Fruit fly (Drosophila melanogaster): Measurements from ENCODE around the gene Krn.
A peak's percentile ranks its signal among the peaks of the same experiment; 100 is the strongest.

The Krn gene

dm6 chr3L:17655837-17656308 is 1.8 kb upstream of the Krn start (continued):
- no peak for TF ChIP-seq ERR (GFP tag; optimal IDR thresholded peaks at IDR 0.05)
- no peak for TF ChIP-seq aop (GFP tag; IDR thresholded peaks at IDR 0.05)
- no peak for TF ChIP-seq CG12391 (tag; optimal IDR thresholded peaks at IDR 0.05)
- no peak for TF ChIP-seq CG3065 (GFP tag; optimal IDR thresholded peaks at IDR 0.05)
- peak; percentile 17 for TF ChIP-seq CG4707 (GFP tag; optimal IDR thresholded peaks at IDR 0.05)
- TF ChIP-seq fd64A (GFP tag; optimal IDR thresholded peaks at IDR 0.05) = peak; percentile 76
- TF ChIP-seq CG5245 (GFP tag; optimal IDR thresholded peaks at IDR 0.05) = no peak
- no peak for TF ChIP-seq CG11723 (GFP tag; optimal IDR thresholded peaks at IDR 0.05)
- peak; percentile 43; the same call in 1 of the 2 replicates for TF ChIP-seq CG31224 (GFP tag; IDR thresholded peaks at IDR 0.05)
- TF ChIP-seq Gsc (GFP tag; IDR thresholded peaks at IDR 0.05) = no peak
- TF ChIP-seq CG4854 (GFP tag; optimal IDR thresholded peaks at IDR 0.05) = no peak
- no peak for TF ChIP-seq disco-r (GFP tag; optimal IDR thresholded peaks at IDR 0.05)
- peak; percentile 55 for TF ChIP-seq CG6854 (GFP tag; optimal IDR thresholded peaks at IDR 0.05)
- TF ChIP-seq row (GFP tag; IDR thresholded peaks at IDR 0.05) = 0 out of 3 replicates have a peak, but pooled peaks have one; percentile 19
- TF ChIP-seq ewg (GFP tag; optimal IDR thresholded peaks at IDR 0.05) = peak; percentile 28
- TF ChIP-seq Xbp1 (GFP tag; optimal IDR thresholded peaks at IDR 0.05) = no peak
- no peak for TF ChIP-seq CG17829 (tag; optimal IDR thresholded peaks at IDR 0.05)
- TF ChIP-seq Trl (optimal IDR thresholded peaks at IDR 0.05) = no peak
- TF ChIP-seq Trl (GFP tag; optimal IDR thresholded peaks at IDR 0.05) = no peak
- peak; percentile 23 for TF ChIP-seq kah (GFP tag; optimal IDR thresholded peaks at IDR 0.05)
- no peak for TF ChIP-seq Poxn (GFP tag; IDR thresholded peaks at IDR 0.05)
- TF ChIP-seq D (optimal IDR thresholded peaks at IDR 0.05) = no peak
- TF ChIP-seq D (GFP tag; optimal IDR thresholded peaks at IDR 0.05) = peak; percentile 8
- no peak for TF ChIP-seq slp2 (GFP tag; optimal IDR thresholded peaks at IDR 0.05)
- TF ChIP-seq Sin3A (optimal IDR thresholded peaks at IDR 0.05) = no peak
- no peak for TF ChIP-seq en (GFP tag; optimal IDR thresholded peaks at IDR 0.05)
- TF ChIP-seq fd96Cb (tag; optimal IDR thresholded peaks at IDR 0.05) = peak; percentile 9
- no peak for TF ChIP-seq salm (tag; optimal IDR thresholded peaks at IDR 0.05)
- no peak for TF ChIP-seq CG7271 (tag; optimal IDR thresholded peaks at IDR 0.05)
- peak; percentile 9 for TF ChIP-seq pzg (GFP tag; optimal IDR thresholded peaks at IDR 0.05)
- no peak for TF ChIP-seq CG32767 (GFP tag; IDR thresholded peaks at IDR 0.05)
- no peak for TF ChIP-seq CG7372 (GFP tag; IDR thresholded peaks at IDR 0.05)
- TF ChIP-seq Fer2 (tag; optimal IDR thresholded peaks at IDR 0.05) = no peak
- no peak for TF ChIP-seq lmd (GFP tag; IDR thresholded peaks at IDR 0.05)
- TF ChIP-seq Awh (GFP tag; IDR thresholded peaks at IDR 0.05) = no peak
- TF ChIP-seq CG1233 (GFP tag; optimal IDR thresholded peaks at IDR 0.05) = no peak
- TF ChIP-seq Lim3 (GFP tag; IDR thresholded peaks at IDR 0.05) = no peak
- peak in 1 of 2 experiments; percentile 20 for TF ChIP-seq bsh (GFP tag; optimal IDR thresholded peaks at IDR 0.05)
- peak; percentile 66 for TF ChIP-seq CTCF (GFP tag; optimal IDR thresholded peaks at IDR 0.05)
- TF ChIP-seq NK7.1 (GFP tag; optimal IDR thresholded peaks at IDR 0.05) = no peak
- peak; percentile 55 for TF ChIP-seq Dp (GFP tag; optimal IDR thresholded peaks at IDR 0.05)
- TF ChIP-seq da (GFP tag; optimal IDR thresholded peaks at IDR 0.05) = no peak
- no peak for TF ChIP-seq fru (optimal IDR thresholded peaks at IDR 0.05)
- peak; percentile 39 for TF ChIP-seq CG12769 (tag; optimal IDR thresholded peaks at IDR 0.05)
- TF ChIP-seq dmrt11E (tag; optimal IDR thresholded peaks at IDR 0.05) = no peak
- no peak; the same call in 1 of the 2 replicates for TF ChIP-seq CG4730 (GFP tag; IDR thresholded peaks at IDR 0.05)
- peak; percentile 35; the same call in 1 of the 2 replicates for TF ChIP-seq CG9932 (GFP tag; IDR thresholded peaks at IDR 0.05)
- TF ChIP-seq Drgx (GFP tag; IDR thresholded peaks at IDR 0.05) = no peak
- TF ChIP-seq p53 (GFP tag; optimal IDR thresholded peaks at IDR 0.05) = no peak
- peak; percentile 83 for TF ChIP-seq Fer1 (GFP tag; optimal IDR thresholded peaks at IDR 0.05)
- no peak for TF ChIP-seq CG10979 (tag; optimal IDR thresholded peaks at IDR 0.05)
- TF ChIP-seq amos (GFP tag; IDR thresholded peaks at IDR 0.05; ENCODE audit: partially characterized antibody) = no peak; the same call in 1 of the 2 replicates
- TF ChIP-seq CG6175 (GFP tag; IDR thresholded peaks at IDR 0.05) = 0 out of 3 replicates have a peak, but pooled peaks have one; percentile 19

Data from whole organism, embryonic.